Worm (Caenorhabditis elegans): ENCODE data around the gene T11B7.1.

T11B7.1 gene

DNA sequence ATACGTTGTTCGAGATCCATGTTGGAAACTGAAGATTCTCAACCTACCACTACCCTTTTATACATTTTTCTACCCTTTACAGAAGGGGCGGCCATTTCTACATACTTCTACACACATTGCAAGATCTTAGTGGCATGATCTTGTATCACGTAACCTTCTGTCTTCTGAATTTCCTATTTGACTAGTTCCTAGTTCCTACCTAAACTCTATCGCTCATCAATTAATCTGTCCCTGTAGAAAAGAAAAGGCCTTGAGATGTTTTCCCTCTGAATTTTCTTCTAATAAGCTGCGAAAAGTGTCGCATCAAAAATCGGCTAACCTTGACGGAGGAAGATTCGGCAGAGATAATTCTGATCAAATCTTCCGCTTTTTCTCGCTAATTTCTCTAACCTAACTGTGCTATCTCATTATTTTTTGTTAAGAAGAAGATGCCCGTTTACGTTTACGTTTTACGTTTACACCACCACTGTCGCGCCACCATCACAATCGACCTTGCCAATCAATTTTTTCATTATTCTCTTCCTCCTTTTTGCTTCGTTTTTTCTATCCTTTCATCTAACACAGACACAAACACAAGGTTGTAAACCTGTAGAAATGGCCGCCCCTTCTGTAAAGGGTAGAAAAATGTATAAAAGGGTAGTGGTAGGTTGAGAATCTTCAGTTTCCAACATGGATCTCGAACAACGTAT, 16.2 kb upstream of the T11B7.1 start, which contains the start of the genes col-117 and col-3:
Gene col-117 (minus strand): TSS at position 51 of the 689 bp plus-strand sequence.
Gene col-3 (plus strand): TSS at position 639 of the 689 bp plus-strand sequence.
- TF ChIP-seq unc-62 (GFP tag; optimal IDR thresholded peaks at IDR 0.05) = no peak

DNA sequence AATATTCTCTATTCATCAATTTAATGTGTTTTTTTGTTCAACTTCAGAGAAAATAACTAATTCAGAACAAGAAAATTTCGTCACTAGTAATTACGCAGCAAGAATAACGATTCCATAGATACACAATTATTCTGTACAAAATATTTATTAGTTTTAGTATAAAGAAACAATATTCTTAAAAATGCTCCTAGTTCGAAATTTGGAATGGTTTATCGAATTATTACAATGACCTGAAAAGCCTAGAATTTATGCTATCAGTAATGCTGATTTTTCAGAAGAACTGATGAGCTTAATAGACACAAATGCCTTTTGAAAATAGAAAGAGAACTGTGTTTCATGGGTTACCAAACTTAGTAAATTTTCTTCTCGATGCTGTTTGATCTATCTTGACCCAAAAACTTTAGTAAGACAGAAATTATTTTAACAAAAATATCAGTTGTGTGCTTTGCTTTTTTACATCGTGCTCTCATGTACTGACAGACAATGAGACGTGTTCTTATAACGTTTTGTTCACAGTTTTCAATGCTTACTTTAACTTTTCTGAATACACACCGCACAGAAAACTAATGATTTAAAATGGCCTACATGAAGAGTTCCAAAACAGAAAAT, 14.4 kb upstream of the T11B7.1 start:
- TF ChIP-seq unc-62 (GFP tag; optimal IDR thresholded peaks at IDR 0.05) = no peak

DNA sequence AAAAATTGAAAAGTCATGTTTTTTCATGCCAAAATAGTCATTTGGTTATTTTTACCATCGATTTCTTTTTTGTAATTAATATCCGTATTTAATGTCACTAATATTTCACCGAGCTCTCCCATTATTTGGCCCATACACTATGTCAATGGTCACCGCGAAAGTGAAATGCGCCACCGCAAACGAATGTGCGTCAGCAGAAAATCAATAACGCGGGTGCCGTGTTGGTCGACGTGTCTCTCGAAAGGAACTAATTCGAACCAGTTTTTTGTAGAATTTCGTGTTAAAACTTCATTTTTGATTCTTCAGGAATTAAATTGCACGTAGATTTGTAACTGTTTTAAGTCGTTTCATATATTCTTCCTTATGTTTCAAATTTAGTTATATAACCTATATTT, 13.9 kb upstream of the T11B7.1 start:
- TF ChIP-seq unc-62 (GFP tag; optimal IDR thresholded peaks at IDR 0.05) = no peak

DNA sequence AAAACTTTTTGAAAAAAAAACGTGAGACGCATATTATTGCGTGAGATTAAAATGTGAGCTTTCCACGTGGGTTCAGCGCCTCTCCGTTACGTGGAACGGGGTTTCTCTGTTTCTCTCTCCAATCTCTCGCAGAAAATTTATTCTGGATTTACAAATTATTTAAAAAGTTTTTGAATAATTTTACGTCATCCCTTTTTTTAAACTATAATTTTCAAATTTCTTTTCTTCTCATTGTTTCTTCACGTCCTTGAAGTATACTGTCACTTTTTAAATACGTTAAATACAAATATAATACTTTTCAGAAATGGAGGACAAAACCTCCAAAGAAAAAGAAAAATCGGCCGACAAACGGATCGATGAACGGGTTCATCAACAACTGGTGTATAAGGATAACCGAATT, 13.0 kb upstream of the T11B7.1 start, which contains the start of gene T28C6.7:
Gene T28C6.7 (plus strand): TSS at position 301 of the 400 bp plus-strand sequence.
- TF ChIP-seq unc-62 (GFP tag; optimal IDR thresholded peaks at IDR 0.05) = no peak

DNA sequence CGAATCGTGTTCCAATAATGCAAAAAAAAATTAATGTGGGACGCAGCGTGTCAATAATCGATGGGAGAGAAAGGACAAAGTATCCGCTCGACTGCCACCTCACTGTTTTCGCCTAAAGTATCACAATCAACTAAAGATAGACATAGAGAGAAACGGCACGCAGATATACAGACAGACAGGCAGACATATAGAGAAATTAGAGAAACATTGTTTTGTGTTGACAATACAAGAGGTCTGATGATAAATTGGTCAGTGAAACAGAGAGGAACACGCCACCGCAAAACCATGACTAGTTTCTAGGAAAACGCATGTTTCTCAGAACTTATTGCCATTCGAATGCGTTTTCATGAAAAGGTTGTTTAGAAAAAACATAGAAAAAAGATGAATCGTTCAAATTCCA, 9.9 kb upstream of the T11B7.1 start, which contains the start of gene T28C6.8:
Gene T28C6.8 (minus strand): TSS at position 137 of the 400 bp plus-strand sequence.
- TF ChIP-seq unc-62 (GFP tag; optimal IDR thresholded peaks at IDR 0.05) = no peak

DNA sequence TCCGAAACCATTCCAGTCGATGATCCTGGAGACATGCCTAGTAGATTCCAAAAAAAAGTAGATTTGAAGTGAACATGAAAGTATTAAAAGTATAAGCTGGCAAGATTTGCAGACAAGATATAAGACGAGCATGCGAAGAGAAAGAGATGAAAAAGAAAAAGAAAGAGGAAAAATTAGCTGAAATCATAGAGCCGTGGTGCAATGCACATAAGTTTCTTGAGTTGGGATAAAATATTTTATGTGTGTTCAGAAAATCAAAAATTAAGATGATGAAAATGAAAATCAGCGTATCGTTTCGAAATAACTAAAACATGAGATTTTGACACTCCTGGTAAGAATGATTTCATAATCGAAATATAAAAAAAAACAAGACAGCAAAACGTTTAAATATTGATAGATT, 3.9 kb downstream of the T11B7.1 start, which contains the start of gene T11B7.2:
Gene T11B7.2 (minus strand): TSS at position 101 of the 400 bp plus-strand sequence.
- no peak for TF ChIP-seq unc-62 (GFP tag; optimal IDR thresholded peaks at IDR 0.05)

DNA sequence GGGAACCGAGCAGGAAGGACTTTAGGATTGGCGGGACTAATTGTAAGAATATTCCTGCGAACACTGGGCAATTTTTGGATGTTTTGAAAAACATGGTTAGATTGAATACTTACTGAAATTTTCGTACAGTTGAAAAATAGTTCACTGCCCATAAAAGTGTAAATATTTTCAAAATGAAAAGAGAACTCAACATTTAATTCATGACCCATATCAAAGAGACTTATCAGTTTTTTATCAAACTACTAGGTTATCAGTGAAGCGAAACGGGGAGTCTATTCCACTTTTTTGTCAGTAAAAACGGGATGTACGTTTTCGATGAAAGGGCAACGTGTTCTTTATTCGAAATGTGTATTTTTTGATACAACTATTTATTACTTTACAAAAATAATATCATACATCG, 5.4 kb downstream of the T11B7.1 start:
- TF ChIP-seq unc-62 (GFP tag; optimal IDR thresholded peaks at IDR 0.05) = no peak

DNA sequence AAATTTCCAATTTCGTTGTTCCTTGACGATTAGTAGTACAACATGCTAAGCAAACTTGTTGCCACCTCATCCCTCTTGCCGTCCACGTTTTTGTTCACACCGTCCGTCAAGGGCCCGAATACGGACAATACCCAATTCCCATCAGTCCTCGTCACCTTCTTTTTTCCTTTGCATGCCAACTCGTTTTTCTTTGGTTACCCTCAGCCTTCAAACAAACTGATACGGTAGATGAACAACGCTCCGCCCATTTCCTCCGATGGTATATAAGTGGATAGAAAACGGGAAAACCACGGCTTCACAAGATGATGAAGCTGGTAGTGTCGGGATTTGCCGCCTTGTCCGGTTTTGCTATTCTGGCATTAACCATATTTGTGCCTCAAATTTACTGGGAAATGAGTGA, 7.4 kb downstream of the T11B7.1 start, which contains the start of gene col-118:
Gene col-118 (plus strand): TSS at position 301 of the 400 bp plus-strand sequence.
- no peak for TF ChIP-seq unc-62 (GFP tag; optimal IDR thresholded peaks at IDR 0.05)

DNA sequence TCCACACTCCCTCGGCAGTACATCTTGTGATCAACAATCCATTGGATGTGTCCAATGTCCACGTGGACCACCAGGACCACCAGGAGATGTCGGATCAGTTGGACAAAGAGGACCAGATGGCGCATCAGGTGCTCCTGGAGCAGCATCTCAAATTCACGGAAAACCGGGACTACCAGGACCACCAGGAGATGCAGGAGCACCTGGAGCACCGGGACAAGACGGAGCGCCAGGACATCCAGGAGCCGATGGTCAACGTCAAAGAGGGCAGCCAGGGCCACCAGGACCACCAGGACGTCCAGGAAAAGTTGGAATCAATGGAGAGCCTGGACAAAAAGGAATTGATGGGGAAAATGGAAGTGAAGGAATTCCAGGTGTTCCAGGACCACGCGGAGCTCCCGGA, 8.5 kb downstream of the T11B7.1 start:
- TF ChIP-seq unc-62 (GFP tag; optimal IDR thresholded peaks at IDR 0.05) = no peak

DNA sequence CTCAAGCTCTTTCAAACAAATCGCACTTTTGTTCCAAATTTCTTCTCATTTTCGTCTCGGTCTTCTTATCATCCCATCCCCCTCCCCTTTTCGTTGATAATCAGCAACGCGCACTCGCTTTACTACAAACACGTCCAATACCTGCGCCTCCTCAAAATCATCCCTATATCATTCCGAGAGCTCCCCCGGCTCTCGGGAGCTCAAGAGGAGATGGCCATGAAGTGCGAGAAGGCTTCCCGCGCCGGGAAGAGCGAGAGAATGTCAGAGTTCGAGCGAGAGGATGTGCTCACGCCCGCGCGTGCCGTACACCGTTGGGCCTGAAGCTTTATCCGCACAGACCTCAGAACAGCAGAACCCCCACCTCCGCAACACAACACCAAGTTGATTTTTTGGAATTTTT, 10.3 kb downstream of the T11B7.1 start:
- TF ChIP-seq unc-62 (GFP tag; optimal IDR thresholded peaks at IDR 0.05) = no peak

DNA sequence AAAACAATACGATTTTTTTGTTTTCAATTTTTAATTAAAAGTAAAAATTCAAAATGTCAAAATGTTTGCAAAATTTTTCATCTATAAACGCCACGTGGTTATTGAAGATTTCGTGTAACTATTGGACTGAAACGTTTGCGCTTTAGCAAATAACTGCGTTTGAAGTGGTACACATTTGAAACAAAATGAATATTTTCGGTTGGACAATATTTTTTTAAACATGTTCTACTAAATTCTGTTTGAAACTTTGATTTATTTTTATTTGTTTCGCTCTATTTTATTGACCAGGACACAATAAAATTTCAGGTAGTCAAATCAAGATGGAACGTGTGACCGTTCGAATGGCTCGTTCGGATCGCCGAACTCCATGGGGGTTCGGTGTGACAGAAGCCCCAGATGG, 11.7 kb downstream of the T11B7.1 start, which contains the start of gene alp-1:
Gene alp-1 (plus strand): TSS at position 301 of the 400 bp plus-strand sequence.
- no peak for TF ChIP-seq unc-62 (GFP tag; optimal IDR thresholded peaks at IDR 0.05)

DNA sequence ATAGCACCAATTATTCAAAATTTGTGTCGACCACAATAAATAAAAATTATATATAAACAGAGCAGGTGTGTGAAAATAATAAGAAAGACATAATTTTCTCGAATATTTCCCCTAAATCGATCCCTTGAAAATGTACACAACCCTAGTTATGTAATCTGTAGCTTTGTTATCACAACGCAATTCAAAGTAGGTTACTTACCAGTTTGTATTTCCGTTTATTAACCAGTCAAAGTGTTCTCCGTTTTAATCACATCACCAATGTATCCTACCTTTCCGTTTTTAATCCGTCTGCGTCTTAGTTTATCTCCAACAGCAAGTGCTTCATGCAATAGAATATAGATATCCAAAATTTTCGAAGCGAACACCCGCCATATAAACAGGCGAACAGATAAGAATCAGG, 12.8 kb downstream of the T11B7.1 start:
- no peak for TF ChIP-seq unc-62 (GFP tag; optimal IDR thresholded peaks at IDR 0.05)

DNA sequence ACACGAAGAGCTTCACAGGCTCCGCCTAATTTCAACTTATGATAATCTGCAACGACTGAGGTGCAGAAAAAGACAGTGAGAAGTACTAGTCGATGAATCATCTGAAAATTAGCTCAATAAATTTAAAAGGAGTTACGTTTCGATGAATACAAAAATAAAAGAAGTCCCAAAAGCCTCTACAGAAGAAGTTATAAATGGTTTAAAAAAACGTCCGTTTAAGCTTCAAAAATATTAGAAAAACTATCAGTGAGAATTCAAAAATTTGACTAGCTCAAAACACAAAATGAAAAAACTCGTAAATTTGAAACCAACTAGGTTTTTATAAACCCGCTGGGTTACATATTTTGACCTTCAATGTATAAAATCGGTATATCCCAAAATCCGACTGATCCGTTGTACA, 15.4 kb downstream of the T11B7.1 start, which contains the start of gene T11B7.5:
Gene T11B7.5 (minus strand): TSS at position 101 of the 400 bp plus-strand sequence.
- TF ChIP-seq unc-62 (GFP tag; optimal IDR thresholded peaks at IDR 0.05) = no peak

DNA sequence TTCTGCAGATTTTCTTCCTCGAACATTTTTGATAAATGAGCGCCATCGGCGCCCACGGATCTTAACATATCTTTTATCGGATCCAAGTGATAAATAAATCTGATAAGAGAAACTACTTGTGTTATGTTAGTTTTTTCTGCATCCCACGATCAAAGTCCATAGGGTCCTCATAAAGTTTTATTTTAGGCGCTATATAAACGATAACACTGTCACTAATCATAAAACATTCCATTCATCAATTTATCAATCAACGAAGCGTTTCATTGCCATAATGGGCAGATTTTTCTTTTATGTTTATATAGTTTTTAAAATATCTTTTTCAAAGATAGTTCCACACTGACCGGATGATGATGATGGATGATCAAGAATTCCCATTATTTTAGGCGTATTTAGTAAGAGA, 24.2 kb downstream of the T11B7.1 start:
- no peak for TF ChIP-seq unc-62 (GFP tag; optimal IDR thresholded peaks at IDR 0.05)

DNA sequence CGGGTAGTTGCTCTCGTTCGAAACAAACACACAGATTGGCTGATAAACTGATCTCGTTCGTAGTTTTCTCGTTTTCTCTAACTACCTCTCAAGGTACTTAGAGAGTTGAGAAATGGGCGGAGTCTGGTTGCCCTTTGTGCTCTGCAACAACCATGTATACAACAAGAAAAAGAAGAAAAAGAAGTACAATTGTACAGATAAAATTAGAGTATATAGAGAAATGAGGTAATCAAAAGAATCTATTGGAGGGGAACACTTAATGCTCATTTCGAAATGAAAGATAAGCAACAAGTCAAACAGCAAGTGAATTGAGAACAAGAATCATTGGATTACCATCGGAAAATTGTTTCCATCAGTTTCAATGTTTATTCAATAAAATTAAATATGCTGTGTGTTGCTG, 24.8 kb downstream of the T11B7.1 start, which contains the start of gene C09G9.1:
Gene C09G9.1 (minus strand): TSS at position 143 of the 400 bp plus-strand sequence.
- no peak for TF ChIP-seq unc-62 (GFP tag; optimal IDR thresholded peaks at IDR 0.05)

DNA sequence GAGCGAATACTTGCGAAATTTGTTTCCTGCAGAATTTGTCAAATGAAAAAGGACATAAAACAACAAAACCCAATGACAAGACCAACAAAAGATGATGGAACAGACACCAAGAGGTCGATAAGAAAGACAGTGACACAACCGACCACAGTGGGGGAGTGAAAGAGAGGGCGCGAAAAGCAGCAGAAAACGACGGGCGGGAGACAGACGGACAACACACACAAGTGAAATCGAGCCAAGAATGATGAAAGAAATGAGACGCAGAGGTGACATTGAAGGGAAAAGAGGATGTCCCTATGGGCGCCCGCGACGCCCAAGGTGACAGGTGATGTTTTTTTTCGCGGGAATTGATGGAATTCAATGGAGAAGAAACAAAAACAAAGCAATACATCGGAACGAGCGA, 25.6 kb downstream of the T11B7.1 start:
- no peak for TF ChIP-seq unc-62 (GFP tag; optimal IDR thresholded peaks at IDR 0.05)

DNA sequence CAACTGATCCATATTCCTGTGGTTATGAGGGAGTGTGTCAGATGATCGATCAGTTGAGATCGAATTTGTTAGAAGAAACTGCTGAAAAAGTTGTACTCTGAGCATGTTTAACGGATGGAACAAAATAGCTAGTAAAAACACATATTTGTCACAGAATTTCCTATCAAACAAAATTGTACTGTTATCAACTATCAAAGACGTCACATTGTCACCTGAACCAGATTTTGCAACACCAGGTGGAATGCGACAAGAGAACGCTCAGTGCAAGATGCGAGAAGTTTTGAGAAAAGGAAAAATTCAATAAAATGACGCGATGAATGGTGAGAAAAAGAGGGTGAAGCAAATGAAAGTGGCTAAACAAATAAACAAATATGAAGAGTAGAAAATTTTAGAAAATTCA, 27.0 kb downstream of the T11B7.1 start:
- TF ChIP-seq unc-62 (GFP tag; optimal IDR thresholded peaks at IDR 0.05) = no peak

Data from whole organism, dauer.